Fruit fly (Drosophila melanogaster) whole organism, embryonic: ENCODE results near the gene Grasp65.

Source experiments
- Awh ChIP-seq: fragments of 200-800 bp; sonication (Bioruptor generic); IDR thresholded peaks from 2 replicates; pipeline ENCODE4, ENCODE4 v1.3.6; 2022; ENCODE audit warnings: missing biosample characterization, missing genetic modification characterization
- Bdp1 ChIP-seq: fragments of 200-800 bp; sonication (Bioruptor generic); optimal IDR thresholded peaks from 3 replicates; lab custom pipeline; 2016; ENCODE audit warnings: missing biosample characterization, missing genetic modification characterization
- CG11504 ChIP-seq: fragments of 200-800 bp; sonication (Bioruptor generic); optimal IDR thresholded peaks from 3 replicates; lab custom pipeline; 2019; ENCODE audit warnings: missing biosample characterization, mild to moderate bottlenecking, missing genetic modification characterization, moderate library complexity
- CG12299 ChIP-seq: fragments of 200-800 bp; sonication (Bioruptor generic); optimal IDR thresholded peaks from 2 replicates; lab custom pipeline; 2018; ENCODE audit warnings: missing biosample characterization, mild to moderate bottlenecking, missing genetic modification characterization
- CG13296 ChIP-seq: fragments of 200-800 bp; sonication (Bioruptor generic); optimal IDR thresholded peaks from 3 replicates; lab custom pipeline; 2018; ENCODE audit warnings: missing biosample characterization, mild to moderate bottlenecking, missing genetic modification characterization
- CG15696 ChIP-seq: fragments of 200-800 bp; sonication (Bioruptor generic); optimal IDR thresholded peaks from 2 replicates; lab custom pipeline; 2019; ENCODE audit warnings: missing biosample characterization, mild to moderate bottlenecking, missing genetic modification characterization, moderate library complexity
- CG17359 ChIP-seq: fragments of 200-800 bp; sonication (Bioruptor generic); optimal IDR thresholded peaks from 3 replicates; lab custom pipeline; 2018; ENCODE audit warnings: missing biosample characterization, mild to moderate bottlenecking, missing genetic modification characterization, moderate library complexity
- CG17912 ChIP-seq: fragments of 200-800 bp; sonication (Bioruptor generic); optimal IDR thresholded peaks from 2 replicates; lab custom pipeline; 2018; ENCODE audit warnings: missing biosample characterization, mild to moderate bottlenecking, missing genetic modification characterization
- CG18476 ChIP-seq: fragments of 200-800 bp; sonication (Bioruptor generic); optimal IDR thresholded peaks from 2 replicates; lab custom pipeline; 2016; ENCODE audit warnings: missing biosample characterization, mild to moderate bottlenecking, missing genetic modification characterization
- CG18599 ChIP-seq: fragments of 200-800 bp; sonication (Bioruptor generic); optimal IDR thresholded peaks from 3 replicates; lab custom pipeline; 2017; ENCODE audit warnings: missing biosample characterization, missing genetic modification characterization, mild to moderate bottlenecking, moderate library complexity, missing genetic modification reagents
- CG31441 ChIP-seq: fragments of 200-800 bp; sonication (Bioruptor generic); IDR thresholded peaks from 2 replicates; pipeline ENCODE4 v1.3.6; 2022; ENCODE audit warnings: missing biosample characterization, missing genetic modification characterization
- CG3163 ChIP-seq: fragments of 200-800 bp; sonication (Bioruptor generic); optimal IDR thresholded peaks from 3 replicates; lab custom pipeline; 2016; ENCODE audit warnings: missing biosample characterization, missing genetic modification characterization
- CG4730 ChIP-seq: fragments of 200-800 bp; sonication (Bioruptor generic); IDR thresholded peaks from 2 replicates; pipeline ENCODE4 v1.3.6; 2022; ENCODE audit warnings: missing biosample characterization, missing genetic modification characterization
- CG6813 ChIP-seq: fragments of 200-800 bp; sonication (Bioruptor generic); optimal IDR thresholded peaks from 2 replicates; lab custom pipeline; 2017; ENCODE audit warnings: missing biosample characterization, missing genetic modification characterization, mild to moderate bottlenecking, moderate library complexity, missing genetic modification reagents
- CG7786 ChIP-seq: fragments of 200-800 bp; sonication (Bioruptor generic); optimal IDR thresholded peaks from 2 replicates; lab custom pipeline; 2016; ENCODE audit warnings: missing biosample characterization, missing genetic modification characterization
- Deaf1 ChIP-seq: fragments of 200-800 bp; optimal IDR thresholded peaks from 3 replicates; lab custom pipeline; 2019; ENCODE audit warnings: missing biosample characterization, mild to moderate bottlenecking, missing genetic modification characterization, moderate library complexity
- Eip74EF ChIP-seq, 2 experiments: fragments of 200-800 bp in 1 of 2; fragments of >200 bp in 1 of 2; sonication (Bioruptor generic) in 1 of 2; optimal IDR thresholded peaks; 2 replicates each; lab custom pipeline; 2017 to 2019; ENCODE audit warnings: missing biosample characterization in 2 of 2, missing genetic modification characterization in 2 of 2, mild to moderate bottlenecking in 1 of 2, moderate library complexity in 1 of 2
- HLH54F ChIP-seq: fragments of 200-800 bp; sonication (Bioruptor generic); optimal IDR thresholded peaks from 3 replicates; lab custom pipeline; 2016; ENCODE audit warnings: missing biosample characterization, missing genetic modification characterization
- Hr78 ChIP-seq, 2 experiments: fragments of 200-800 bp in 1 of 2; fragments of >200 bp in 1 of 2; sonication (Bioruptor generic) in 1 of 2; optimal IDR thresholded peaks; 2 replicates each; lab custom pipeline; 2017 to 2019; ENCODE audit warnings: missing biosample characterization in 2 of 2, missing genetic modification characterization in 2 of 2, mild to moderate bottlenecking in 1 of 2, moderate library complexity in 1 of 2
- Kr ChIP-seq: fragments of 200-800 bp; sonication (Bioruptor generic); optimal IDR thresholded peaks from 2 replicates; lab custom pipeline; 2017; ENCODE audit warnings: missing biosample characterization, mild to moderate bottlenecking, missing genetic modification characterization
- Nf-YB ChIP-seq: fragments of 200-800 bp; sonication (Bioruptor generic); optimal IDR thresholded peaks from 3 replicates; lab custom pipeline; 2019; ENCODE audit warnings: missing biosample characterization, mild to moderate bottlenecking, missing genetic modification characterization, moderate library complexity
- Oaz ChIP-seq: fragments of 200-800 bp; sonication (Bioruptor generic); IDR thresholded peaks from 2 replicates; pipeline ENCODE4 v1.3.6; 2022; ENCODE audit warnings: missing biosample characterization, missing genetic modification characterization
- PHDP ChIP-seq: fragments of 200-800 bp; sonication (Bioruptor generic); optimal IDR thresholded peaks from 3 replicates; lab custom pipeline; 2018; ENCODE audit warnings: missing biosample characterization, mild to moderate bottlenecking, missing genetic modification characterization, moderate library complexity
- Poxn ChIP-seq: fragments of 200-800 bp; sonication (Bioruptor generic); IDR thresholded peaks from 2 replicates; pipeline ENCODE4 v1.3.6; 2022; ENCODE audit warnings: missing biosample characterization, missing genetic modification characterization
- Sin3A ChIP-seq: fragments of >200 bp; optimal IDR thresholded peaks from 2 replicates; lab custom pipeline; 2018
- Spps ChIP-seq: fragments of 200-800 bp; sonication (Bioruptor generic); optimal IDR thresholded peaks from 2 replicates; lab custom pipeline; 2018; ENCODE audit warnings: missing biosample characterization, mild to moderate bottlenecking, missing genetic modification characterization
- Ssrp ChIP-seq: fragments of 200-800 bp; sonication (Bioruptor generic); optimal IDR thresholded peaks from 2 replicates; lab custom pipeline; 2018; ENCODE audit warnings: missing biosample characterization, mild to moderate bottlenecking, missing genetic modification characterization, moderate library complexity
- Taf1 ChIP-seq: fragments of 200-800 bp; sonication (Bioruptor generic); IDR thresholded peaks from 2 replicates; pipeline ENCODE4 v1.3.6; 2022; ENCODE audit warnings: missing biosample characterization, missing genetic modification characterization
- Trl ChIP-seq, 3 experiments: fragments of >200 bp in 2 of 3; fragments of 200-800 bp in 1 of 3; sonication (Bioruptor generic) in 1 of 3; optimal IDR thresholded peaks; 2 replicates in 1 of 3; 3 replicates in 2 of 3; lab custom pipeline; 2016 to 2017; ENCODE audit warnings: missing biosample characterization in 1 of 3, missing genetic modification characterization in 1 of 3
- Xrp1 ChIP-seq: fragments of 200-800 bp; sonication (Bioruptor generic); IDR thresholded peaks from 2 replicates; pipeline ENCODE4 v1.3.6; 2022; ENCODE audit warnings: missing biosample characterization, missing genetic modification characterization
- ase ChIP-seq: fragments of 200-800 bp; sonication (Bioruptor generic); IDR thresholded peaks from 3 replicates; pipeline ENCODE4 v1.3.6; 2022; ENCODE audit warnings: missing biosample characterization, missing genetic modification characterization
- cato ChIP-seq: fragments of 200-800 bp; sonication (Bioruptor generic); optimal IDR thresholded peaks from 2 replicates; lab custom pipeline; 2016; ENCODE audit warnings: missing biosample characterization, missing genetic modification characterization, borderline replicate concordance
- crol ChIP-seq: fragments of 200-800 bp; sonication (Bioruptor generic); IDR thresholded peaks from 2 replicates; pipeline ENCODE4 v1.3.6; 2022; ENCODE audit warnings: missing biosample characterization, missing genetic modification characterization
- disco-r ChIP-seq: fragments of 200-800 bp; sonication (Bioruptor generic); optimal IDR thresholded peaks from 2 replicates; lab custom pipeline; 2016; ENCODE audit warnings: missing biosample characterization, missing genetic modification characterization
- dmrt99B ChIP-seq: fragments of 200-800 bp; sonication (Bioruptor generic); optimal IDR thresholded peaks from 2 replicates; lab custom pipeline; 2018; ENCODE audit warnings: missing biosample characterization, mild to moderate bottlenecking, missing genetic modification characterization, moderate library complexity
- fu2 ChIP-seq: fragments of 200-800 bp; sonication (Bioruptor generic); optimal IDR thresholded peaks from 2 replicates; lab custom pipeline; 2016; ENCODE audit warnings: missing biosample characterization, missing genetic modification characterization
- grau ChIP-seq: fragments of 200-800 bp; optimal IDR thresholded peaks from 3 replicates; lab custom pipeline; 2019; ENCODE audit warnings: missing biosample characterization, mild to moderate bottlenecking, missing genetic modification characterization, moderate library complexity
- klu ChIP-seq: fragments of 200-800 bp; sonication (Bioruptor generic); IDR thresholded peaks from 2 replicates; pipeline ENCODE4 v1.3.6; 2022; ENCODE audit warnings: missing biosample characterization, missing genetic modification characterization
- kni ChIP-seq: fragments of 200-800 bp; sonication (Bioruptor generic); optimal IDR thresholded peaks from 3 replicates; lab custom pipeline; 2017; ENCODE audit warnings: mild to moderate bottlenecking, missing biosample characterization, missing genetic modification reagents, missing genetic modification characterization
- nom ChIP-seq: fragments of 200-800 bp; sonication (Bioruptor generic); optimal IDR thresholded peaks from 2 replicates; lab custom pipeline; 2017; ENCODE audit warnings: missing biosample characterization, missing genetic modification characterization, mild to moderate bottlenecking, moderate library complexity, missing genetic modification reagents
- oc ChIP-seq: fragments of 200-800 bp; sonication (Bioruptor generic); optimal IDR thresholded peaks from 2 replicates; lab custom pipeline; 2018; ENCODE audit warnings: missing biosample characterization, mild to moderate bottlenecking, missing genetic modification characterization, moderate library complexity
- sd ChIP-seq: fragments of 200-800 bp; sonication (Bioruptor generic); optimal IDR thresholded peaks from 3 replicates; lab custom pipeline; 2018; ENCODE audit warnings: missing biosample characterization, mild to moderate bottlenecking, missing genetic modification characterization, moderate library complexity
- shn ChIP-seq: fragments of 200-800 bp; sonication (Bioruptor generic); optimal IDR thresholded peaks from 3 replicates; lab custom pipeline; 2016; ENCODE audit warnings: missing biosample characterization, missing genetic modification characterization
- sima ChIP-seq: fragments of 200-800 bp; sonication (Bioruptor generic); optimal IDR thresholded peaks from 2 replicates; lab custom pipeline; 2016; ENCODE audit warnings: missing biosample characterization, missing genetic modification characterization
- sqz ChIP-seq: fragments of 200-800 bp; sonication (Bioruptor generic); optimal IDR thresholded peaks from 3 replicates; lab custom pipeline; 2018; ENCODE audit warnings: missing biosample characterization, mild to moderate bottlenecking, missing genetic modification characterization
- tin ChIP-seq: fragments of 200-800 bp; sonication (Bioruptor generic); optimal IDR thresholded peaks from 3 replicates; lab custom pipeline; 2016; ENCODE audit warnings: missing biosample characterization, missing genetic modification characterization
- tna ChIP-seq: fragments of 200-800 bp; sonication (Bioruptor generic); IDR thresholded peaks from 2 replicates; pipeline ENCODE4 v1.3.6; 2022; ENCODE audit warnings: missing biosample characterization, missing genetic modification characterization; ENCODE audit not compliant: partially characterized antibody

Gene Grasp65

dm6 chr3L:19902560-19903399 is 22.0 kb upstream of the Grasp65 start (continued):
- peak; percentile 86; the same call in 2 of the 3 replicates for TF ChIP-seq ase (GFP tag; lab: Robert Waterston, UW)
- TF ChIP-seq HLH54F (GFP tag; lab: Kevin White, UChicago): peak; percentile 97
- TF ChIP-seq shn (GFP tag; lab: Kevin White, UChicago): peak; percentile 95
- TF ChIP-seq oc (tag; lab: Kevin White, UChicago): peak; percentile 92
- TF ChIP-seq Eip74EF (GFP tag; optimal IDR thresholded peaks at IDR 0.05; lab: Kevin White, UChicago): peak in 1 of 2 experiments; percentile 90
- peak; percentile 92 for TF ChIP-seq Ssrp (tag; lab: Kevin White, UChicago)
- TF ChIP-seq grau (tag; lab: Kevin White, UChicago): peak; percentile 95
- TF ChIP-seq CG31441: peak; percentile 92
- no peak for TF ChIP-seq Kr
- peak; percentile 97 for TF ChIP-seq CG7786 (GFP tag; lab: Kevin White, UChicago)
- TF ChIP-seq CG6813: peak; percentile 90
- TF ChIP-seq Trl (optimal IDR thresholded peaks at IDR 0.05; lab: Kevin White, UChicago): no peak
- peak; percentile 97 for TF ChIP-seq Trl (GFP tag; optimal IDR thresholded peaks at IDR 0.05; lab: Kevin White, UChicago)
- TF ChIP-seq sima (GFP tag; lab: Kevin White, UChicago): peak; percentile 92
- TF ChIP-seq Poxn (GFP tag; lab: Robert Waterston, UW): peak; percentile 87
- TF ChIP-seq PHDP (tag; lab: Kevin White, UChicago): peak; percentile 95
- TF ChIP-seq Hr78 (GFP tag; optimal IDR thresholded peaks at IDR 0.05; lab: Kevin White, UChicago): peak in 1 of 2 experiments; percentile 77
- TF ChIP-seq CG18476 (GFP tag; lab: Kevin White, UChicago): peak; percentile 78
- TF ChIP-seq kni (GFP tag; lab: Kevin White, UChicago): no peak
- TF ChIP-seq tin (GFP tag; lab: Kevin White, UChicago): peak; percentile 91
- TF ChIP-seq CG11504 (tag; lab: Kevin White, UChicago): peak; percentile 87
- TF ChIP-seq Spps: peak; percentile 64
- peak; percentile 83; the same call in 1 of the 2 replicates for TF ChIP-seq klu
- peak; percentile 94 for TF ChIP-seq CG13296
- TF ChIP-seq Taf1 (GFP tag; lab: Robert Waterston, UW): peak; percentile 85
- TF ChIP-seq Nf-YB (GFP tag; lab: Kevin White, UChicago): peak; percentile 79
- peak; percentile 96 for TF ChIP-seq CG17359 (tag; lab: Kevin White, UChicago)
- TF ChIP-seq Xrp1 (GFP tag; lab: Robert Waterston, UW): peak; percentile 88
- TF ChIP-seq Awh (GFP tag; lab: Robert Waterston, UW): peak; percentile 93
- TF ChIP-seq CG4730: peak; percentile 92
- peak; percentile 96 for TF ChIP-seq dmrt99B
- TF ChIP-seq CG17912 (GFP tag; lab: Kevin White, UChicago): peak; percentile 53
- TF ChIP-seq crol (GFP tag; lab: Robert Waterston, UW): peak; percentile 56
- TF ChIP-seq nom (GFP tag; lab: Kevin White, UChicago): peak; percentile 95
- TF ChIP-seq cato (GFP tag; lab: Kevin White, UChicago): peak; percentile 79
- peak; percentile 95 for TF ChIP-seq fu2
- TF ChIP-seq CG15696 (tag; lab: Kevin White, UChicago): peak; percentile 53
- peak; percentile 87 for TF ChIP-seq CG12299
- TF ChIP-seq Oaz: peak; percentile 89
- TF ChIP-seq disco-r (GFP tag; lab: Kevin White, UChicago): peak; percentile 94
- TF ChIP-seq Sin3A: no peak
- peak; percentile 79 for TF ChIP-seq sd (tag; lab: Kevin White, UChicago)
- peak; percentile 91 for TF ChIP-seq Deaf1 (tag; lab: Kevin White, UChicago)
- peak; percentile 78 for TF ChIP-seq CG18599
- TF ChIP-seq Bdp1: peak; percentile 85
- no peak for TF ChIP-seq tna (GFP tag; lab: Robert Waterston, UW)
- peak; percentile 84 for TF ChIP-seq CG3163 (GFP tag; lab: Kevin White, UChicago)
- peak; percentile 90 for TF ChIP-seq sqz (GFP tag; lab: Kevin White, UChicago)
